Worm (Caenorhabditis elegans): Measurements from ENCODE around the gene his-17.
A peak's percentile ranks its signal among the peaks of the same experiment; 100 is the strongest.

The his-17 gene

DNA sequence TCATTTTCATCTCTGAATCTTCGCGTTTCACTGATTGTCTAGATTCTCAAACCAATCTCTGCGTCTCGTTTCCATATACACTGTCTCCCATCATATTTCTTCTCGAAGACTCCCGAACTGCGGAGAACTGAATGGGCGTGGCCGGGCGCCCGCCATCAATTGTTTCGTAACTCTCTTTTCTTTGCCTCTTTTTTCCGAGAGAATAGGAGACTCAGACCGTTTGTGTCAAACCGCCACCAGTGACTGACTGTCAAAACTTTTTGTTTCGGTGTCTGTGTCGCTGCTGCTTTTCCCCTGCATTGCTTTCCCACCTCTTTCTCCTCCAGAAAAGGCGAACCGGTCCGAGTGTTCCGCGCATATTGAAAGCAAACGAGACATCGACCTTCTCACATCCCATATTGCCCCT lies 38.4 kb upstream of the his-17 start, which contains the start of gene unc-23 (continued):
- TF ChIP-seq hlh-8 (tag; optimal IDR thresholded peaks at IDR 0.05) (no peak), sox-4 (tag; optimal IDR thresholded peaks at IDR 0.05) (no peak), nfya-1 (tag; optimal IDR thresholded peaks at IDR 0.05) (peak; percentile 79), pax-1 (tag; optimal IDR thresholded peaks at IDR 0.05) (no peak), ceh-9 (tag; optimal IDR thresholded peaks at IDR 0.05) (no peak), ceh-34 (tag; optimal IDR thresholded peaks at IDR 0.05) (peak; percentile 11), ceh-18 (tag; optimal IDR thresholded peaks at IDR 0.05) (peak; percentile 83), K02D7.2 (tag; optimal IDR thresholded peaks at IDR 0.05) (no peak), pha-2 (tag; optimal IDR thresholded peaks at IDR 0.05) (no peak)

- TF ChIP-seq sox-2 (GFP tag; IDR thresholded peaks at IDR 0.05): no peak
- TF ChIP-seq C08G9.2 (tag; optimal IDR thresholded peaks at IDR 0.05): no peak
- no peak for TF ChIP-seq madf-2 (tag; optimal IDR thresholded peaks at IDR 0.05)
- TF ChIP-seq C38D4.7 (GFP tag; optimal IDR thresholded peaks at IDR 0.05): no peak
- TF ChIP-seq ceh-24 (tag; optimal IDR thresholded peaks at IDR 0.05): no peak
- no peak for TF ChIP-seq che-1 (tag; optimal IDR thresholded peaks at IDR 0.05)
- no peak for TF ChIP-seq fkh-6 (tag; optimal IDR thresholded peaks at IDR 0.05)
- TF ChIP-seq pqm-1 (tag; optimal IDR thresholded peaks at IDR 0.05): no peak
- no peak for TF ChIP-seq fkh-10 (GFP tag; optimal IDR thresholded peaks at IDR 0.05)
- TF ChIP-seq dve-1 (tag; optimal IDR thresholded peaks at IDR 0.05): no peak
- no peak for TF ChIP-seq F13H6.1 (tag; optimal IDR thresholded peaks at IDR 0.05)
Observed at ce11 chrV:8935104-8935503, 37.3 kb upstream of the his-17 start.

DNA sequence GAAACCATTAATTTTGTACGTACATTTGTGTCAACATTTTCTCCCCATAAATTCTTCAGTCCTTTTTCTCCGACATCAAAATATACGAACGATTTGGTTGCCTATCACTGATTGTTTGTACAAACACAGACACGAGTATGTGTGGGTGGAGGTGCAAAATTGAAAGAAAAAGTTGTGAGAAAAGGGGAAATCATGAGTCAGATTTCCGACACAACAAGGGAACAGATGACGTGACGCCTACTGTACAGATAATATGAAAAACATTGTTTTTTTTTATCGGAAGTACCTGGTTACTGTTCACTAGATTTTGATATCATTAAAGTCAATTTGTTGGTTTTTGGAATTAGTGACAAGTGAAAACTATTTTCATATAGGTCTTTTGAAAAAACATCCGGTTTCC lies 36.5 kb upstream of the his-17 start:
- no peak for TF ChIP-seq tbx-7 (tag; optimal IDR thresholded peaks at IDR 0.05)
- no peak for TF ChIP-seq fkh-10 (GFP tag; optimal IDR thresholded peaks at IDR 0.05)
- TF ChIP-seq ceh-19 (GFP tag; optimal IDR thresholded peaks at IDR 0.05): no peak
- TF ChIP-seq hlh-15 (tag; optimal IDR thresholded peaks at IDR 0.05): no peak
- no peak for TF ChIP-seq tbx-2 (tag; optimal IDR thresholded peaks at IDR 0.05)
- no peak for TF ChIP-seq ets-4 (tag; optimal IDR thresholded peaks at IDR 0.05)
- TF ChIP-seq hlh-8 (tag; optimal IDR thresholded peaks at IDR 0.05): no peak
- no peak for TF ChIP-seq hlh-30 (tag; optimal IDR thresholded peaks at IDR 0.05; ENCODE audit: insufficient read depth)
- TF ChIP-seq pag-3 (tag; optimal IDR thresholded peaks at IDR 0.05; ENCODE audit: borderline replicate concordance): no peak
- TF ChIP-seq pat-9 (tag; optimal IDR thresholded peaks at IDR 0.05): no peak
- TF ChIP-seq dmd-4 (tag; optimal IDR thresholded peaks at IDR 0.05; ENCODE audit: borderline replicate concordance): no peak
- TF ChIP-seq C38D4.7 (GFP tag; optimal IDR thresholded peaks at IDR 0.05): no peak
- no peak for TF ChIP-seq ceh-45 (GFP tag; IDR thresholded peaks at IDR 0.05)
- TF ChIP-seq lin-11 (tag; optimal IDR thresholded peaks at IDR 0.05): no peak
- TF ChIP-seq nhr-232 (tag; optimal IDR thresholded peaks at IDR 0.05): no peak
- TF ChIP-seq ceh-31 (tag; optimal IDR thresholded peaks at IDR 0.05): no peak
- no peak for TF ChIP-seq K02D7.2 (tag; optimal IDR thresholded peaks at IDR 0.05)
- no peak for TF ChIP-seq rnt-1 (tag; optimal IDR thresholded peaks at IDR 0.05)

ce11 chrV:8932318-8932717 lies 34.5 kb upstream of the his-17 start, which contains the start of gene H14N18.2:
Gene H14N18.2 (plus strand): TSS chrV:8932618.
- TF ChIP-seq madf-2 (tag; optimal IDR thresholded peaks at IDR 0.05) (no peak), pha-4 (tag; optimal IDR thresholded peaks at IDR 0.05) (no peak), fax-1 (tag; optimal IDR thresholded peaks at IDR 0.05) (no peak), nhr-232 (tag; optimal IDR thresholded peaks at IDR 0.05) (no peak), ceh-31 (tag; optimal IDR thresholded peaks at IDR 0.05) (no peak), sox-4 (tag; optimal IDR thresholded peaks at IDR 0.05) (no peak), pag-3 (tag; optimal IDR thresholded peaks at IDR 0.05; ENCODE audit: borderline replicate concordance) (no peak)
